Fruit fly (Drosophila melanogaster) whole organism, larva: ENCODE measurements around the gene Trax.

Source experiments
- noc ChIP-seq: fragments of 200-800 bp; sonication (Bioruptor generic); optimal IDR thresholded peaks from 3 replicates; lab custom pipeline; 2019; ENCODE audit warnings: missing biosample characterization, mild to moderate bottlenecking, missing genetic modification characterization, moderate library complexity

Trax gene

DNA sequence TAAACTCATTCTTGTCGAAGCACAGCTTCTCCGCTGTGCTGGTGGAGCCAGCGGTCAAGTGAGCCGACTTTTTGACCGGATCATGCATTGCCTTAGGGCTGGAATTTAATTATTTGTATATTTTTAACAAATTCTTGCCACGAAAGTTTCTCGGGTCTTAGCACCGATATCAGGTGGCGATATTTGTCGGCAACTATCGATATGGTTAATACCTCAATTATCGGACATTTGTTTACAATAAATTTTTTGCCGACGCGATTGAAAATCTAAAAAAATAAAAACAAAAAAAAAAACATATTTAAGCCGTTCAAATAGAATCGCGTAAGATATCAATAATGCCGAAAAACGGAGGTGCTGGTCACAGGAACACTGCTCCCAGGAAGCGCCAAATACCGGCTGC is at the start of gene Trax, which contains the start of gene Cog2:
Trax (plus strand) TSS at position 203 of the 400 bp plus-strand sequence.
Cog2 (minus strand) TSS at position 168 of the 400 bp plus-strand sequence.
- no peak for TF ChIP-seq noc (tag; lab: Kevin White, UChicago)

DNA sequence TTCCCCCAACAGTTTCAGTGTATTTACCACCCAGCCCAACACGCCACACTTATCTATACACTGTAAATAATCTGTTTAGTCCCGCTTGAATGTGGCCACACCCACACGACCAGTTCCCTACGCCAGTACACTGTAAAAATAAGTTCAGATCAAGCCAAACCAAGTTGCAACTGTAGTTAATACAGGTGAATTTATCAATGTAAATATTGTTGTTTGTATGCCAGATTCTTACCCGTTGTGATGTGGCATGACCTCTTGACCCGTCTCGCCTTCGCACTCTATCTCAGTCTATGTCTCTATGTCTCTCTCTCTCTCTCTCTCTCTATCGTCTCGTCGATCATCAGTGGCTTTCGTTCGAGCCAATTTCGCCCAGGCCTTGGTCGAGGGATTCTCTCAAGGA is 47.7 kb upstream of the Trax start:
- TF ChIP-seq noc (tag; lab: Kevin White, UChicago), result no peak

DNA sequence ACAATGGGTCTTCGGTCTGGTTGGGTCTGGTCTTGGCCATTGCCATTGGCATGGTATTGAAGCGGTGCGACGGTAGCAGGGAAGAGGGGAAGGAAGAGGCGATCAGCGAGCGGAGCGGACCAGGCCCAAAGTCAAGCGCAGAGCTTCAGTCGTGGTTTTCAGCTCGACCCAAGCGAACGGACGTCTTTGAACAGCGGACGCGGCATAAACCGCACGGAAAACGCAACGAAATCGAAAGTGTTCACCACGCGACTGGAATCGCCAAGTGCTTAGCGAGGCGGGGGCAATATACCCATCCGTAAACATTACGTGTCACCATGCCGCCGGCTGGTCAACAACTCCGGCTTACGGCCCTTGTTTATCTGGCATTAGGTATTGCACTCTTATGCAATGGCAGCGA is 45.2 kb upstream of the Trax start, which contains the start of gene CG14866:
CG14866 (plus strand) TSS at position 146 of the 400 bp plus-strand sequence.
- TF ChIP-seq noc (tag; lab: Kevin White, UChicago), result no peak

DNA sequence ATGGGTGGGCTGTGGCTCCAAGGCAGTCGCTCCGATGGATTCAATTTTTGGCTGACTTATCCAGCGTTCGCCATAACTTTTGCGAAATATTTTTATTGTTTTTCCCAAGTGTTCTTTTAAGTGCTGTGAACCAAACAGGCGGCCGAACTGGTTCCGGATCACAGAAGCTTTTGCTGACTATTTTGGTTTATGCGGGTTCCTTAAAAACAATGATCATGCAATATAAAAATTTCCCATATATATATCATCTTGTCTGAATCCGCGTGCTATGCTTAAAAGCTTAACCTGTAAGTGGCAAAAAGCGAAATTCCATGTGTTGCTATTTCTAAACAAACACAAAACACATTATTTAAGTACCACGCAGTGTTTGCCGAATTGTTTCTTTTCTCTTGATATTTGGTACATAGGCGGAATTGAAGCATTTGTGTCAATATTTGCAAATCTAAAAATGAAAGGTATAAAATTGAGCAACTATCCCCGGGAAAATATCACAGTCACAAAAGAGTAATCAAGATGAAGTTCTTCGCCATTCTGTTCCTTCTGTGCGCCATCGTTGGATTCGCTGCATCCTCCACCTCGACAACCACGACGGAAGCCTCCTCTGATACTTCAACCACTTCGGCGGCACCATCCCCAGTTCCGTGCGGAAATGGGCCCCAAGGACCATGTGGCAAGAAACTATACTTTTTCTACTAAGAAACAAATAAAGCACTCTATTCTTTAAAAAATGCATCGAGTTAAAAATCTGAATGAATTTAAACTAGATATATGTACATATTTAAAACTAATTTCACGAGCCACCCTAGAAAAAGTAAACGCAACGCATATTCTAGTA is 41.4 kb upstream of the Trax start, which contains the start of the genes CG6276 and CG44040:
CG6276 (minus strand) TSS at position 158 of the 835 bp plus-strand sequence.
CG44040 (plus strand) TSS at position 467 of the 835 bp plus-strand sequence.
- TF ChIP-seq noc (tag; lab: Kevin White, UChicago), result peak; percentile 62

dm6 chr3R:15320747-15321085 is 40.8 kb upstream of the Trax start, which contains the start of gene ear:
TSS of gene ear (plus strand) at chr3R:15320756.
- no peak for TF ChIP-seq noc (tag; lab: Kevin White, UChicago)

- no peak for TF ChIP-seq noc (tag; lab: Kevin White, UChicago)
Measured at dm6 chr3R:15328083-15328779, 33.3 kb upstream of the Trax start, which contains the start of the genes CG6236 and ea. TSS of gene CG6236 (minus strand) at chr3R:15328269. TSS of gene ea (plus strand) at chr3R:15328729.

DNA sequence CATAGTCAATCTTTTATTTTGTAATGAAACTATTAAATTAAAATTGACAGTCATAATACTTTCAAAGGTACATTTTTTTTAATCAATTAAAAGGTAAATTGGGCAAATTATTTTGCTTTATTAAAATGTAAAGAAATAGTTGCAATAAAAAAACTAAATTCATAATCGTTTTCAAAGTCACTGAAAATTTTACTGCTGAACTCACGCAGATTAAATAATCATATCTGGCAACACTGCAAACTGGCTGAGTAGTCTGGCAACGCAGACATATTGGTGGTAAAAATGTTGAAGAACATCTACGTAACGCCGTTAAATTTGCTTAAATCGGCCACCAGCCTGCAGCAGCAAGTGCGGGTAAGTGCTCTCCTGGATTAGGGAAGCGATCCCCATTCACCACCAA is 31.0 kb upstream of the Trax start, which contains the start of gene mRpL9:
mRpL9 (plus strand) TSS at position 267 of the 400 bp plus-strand sequence.
- TF ChIP-seq noc (tag; lab: Kevin White, UChicago), result no peak

- no peak for TF ChIP-seq noc (tag; lab: Kevin White, UChicago)
Measured at dm6 chr3R:15332994-15333393, 28.5 kb upstream of the Trax start, which contains the start of the genes Fkbp39 and Cyfip. TSS of gene Fkbp39 (minus strand) at chr3R:15333133. TSS of gene Cyfip (plus strand) at chr3R:15333266.

DNA sequence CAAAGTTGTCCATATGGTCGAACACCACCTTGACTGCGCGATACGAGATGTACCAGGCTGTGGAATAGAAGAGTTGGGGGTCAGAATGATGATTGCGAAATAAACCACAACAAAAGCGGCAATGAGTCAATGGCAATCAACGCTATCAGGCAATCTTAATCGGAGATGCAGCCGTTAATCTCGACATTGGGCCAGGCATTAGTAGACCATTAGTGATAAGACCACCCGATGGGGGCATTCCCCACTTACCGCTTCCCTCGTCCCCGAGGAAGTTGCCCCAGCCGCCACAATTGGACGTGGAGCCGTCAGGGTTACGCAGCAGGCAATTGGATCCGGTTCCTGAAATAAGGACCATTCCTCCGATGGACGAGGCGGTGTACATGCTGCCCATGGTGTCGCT is 22.4 kb upstream of the Trax start:
- TF ChIP-seq noc (tag; lab: Kevin White, UChicago), result no peak

- no peak for TF ChIP-seq noc (tag; lab: Kevin White, UChicago)
Measured at dm6 chr3R:15340052-15340732, 21.3 kb upstream of the Trax start, which contains the start of gene SerRS-m. TSS of gene SerRS-m (plus strand) at chr3R:15340667.

DNA sequence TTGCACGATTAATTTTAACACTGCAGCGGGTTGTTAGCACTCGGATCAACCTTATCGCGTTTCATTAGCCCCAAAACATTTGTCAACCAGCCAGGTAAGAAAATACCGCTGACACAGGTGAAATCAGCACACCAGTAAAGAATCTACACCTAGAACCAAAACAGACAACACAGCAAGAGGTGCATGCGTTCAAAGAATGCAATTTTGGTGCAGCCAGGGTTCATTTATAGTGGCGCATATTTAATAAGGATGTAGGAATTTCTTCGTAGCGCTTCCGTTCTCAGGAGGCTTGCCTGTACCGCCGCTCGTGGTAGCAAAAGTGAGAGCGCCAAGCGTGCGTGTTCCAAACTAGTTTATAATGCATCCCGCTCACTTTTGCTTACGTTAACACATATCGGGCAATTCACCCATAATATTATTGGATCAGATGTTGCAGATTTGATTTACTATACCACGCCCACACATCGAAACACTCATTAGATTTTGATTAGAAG is 19.0 kb upstream of the Trax start:
- no peak for TF ChIP-seq noc (tag; lab: Kevin White, UChicago)

- TF ChIP-seq noc (tag; lab: Kevin White, UChicago), result peak; percentile 75
Measured at dm6 chr3R:15342926-15343685, 18.4 kb upstream of the Trax start, which contains the start of gene Nagk. TSS of gene Nagk (minus strand) at chr3R:15343256.

DNA sequence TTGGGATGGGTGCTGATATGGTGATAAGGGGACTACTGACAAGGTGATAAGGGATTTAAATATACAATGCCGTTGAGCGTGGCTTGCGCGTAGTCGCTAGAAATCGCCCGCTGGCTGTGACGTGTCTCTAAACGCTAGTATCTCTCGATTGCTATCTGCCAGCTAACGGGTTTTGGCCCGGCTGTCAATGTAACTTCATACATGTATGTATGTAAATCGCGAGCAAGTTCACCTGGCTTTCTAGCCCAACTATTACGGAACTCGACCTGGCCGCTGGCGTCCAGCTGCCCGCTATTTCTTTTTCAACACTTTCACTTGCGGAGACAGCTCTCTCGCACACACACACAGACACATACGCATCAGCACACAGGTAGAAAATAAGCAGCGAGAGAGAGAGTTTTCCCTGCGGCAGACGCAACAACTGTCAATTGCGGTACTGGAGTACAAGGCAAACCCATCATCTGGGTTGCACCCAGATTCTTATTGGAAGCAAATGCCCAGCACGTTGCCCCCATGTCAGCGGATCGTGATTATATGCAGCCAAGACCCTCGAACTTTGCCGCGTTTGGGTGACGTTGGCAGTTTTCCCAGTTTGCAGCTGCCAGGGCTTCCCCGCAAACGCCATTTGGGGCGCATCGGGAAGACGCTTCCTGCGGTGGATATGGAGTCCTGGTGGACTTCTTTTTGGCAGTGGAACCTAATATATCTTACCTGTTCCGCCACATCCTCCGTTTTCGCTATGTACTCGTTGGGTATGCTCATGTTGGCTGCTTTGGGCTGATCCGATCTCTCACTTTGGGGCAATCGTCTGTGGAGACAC is 16.1 kb upstream of the Trax start:
- peak; percentile 22 for TF ChIP-seq noc (tag; lab: Kevin White, UChicago)
